Worm (Caenorhabditis elegans): Measurements from ENCODE around the gene cky-1.

DNA sequence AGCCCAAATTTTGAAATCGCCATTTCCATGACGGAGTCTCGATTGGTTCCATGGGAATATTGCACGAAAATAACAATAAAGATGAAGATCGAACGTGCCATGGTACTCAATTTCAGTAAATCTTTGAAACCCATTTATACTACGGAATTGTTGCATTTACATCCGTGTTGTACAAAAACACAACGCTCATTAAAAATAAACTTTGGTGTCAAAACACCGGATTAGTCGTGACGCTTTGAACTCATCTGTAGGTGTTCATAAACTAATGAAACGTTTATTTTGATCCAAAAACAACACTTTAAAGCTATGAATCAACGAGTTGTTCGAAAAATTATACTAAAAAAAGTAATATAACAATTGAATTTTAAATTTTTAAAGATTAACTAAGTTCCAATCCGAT lies 22.4 kb upstream of the cky-1 start, which contains the start of gene R11D1.4:
- TF ChIP-seq ama-1 (optimal IDR thresholded peaks at IDR 0.05) (no peak), flt-1 (GFP tag; IDR thresholded peaks at IDR 0.05) (no peak), sea-1 (GFP tag; conservative IDR thresholded peaks at IDR 0.05) (no peak), hmg-4 (GFP tag; optimal IDR thresholded peaks at IDR 0.05) (no peak), tbx-11 (GFP tag; IDR thresholded peaks at IDR 0.05) (no peak), ceh-13 (GFP tag; optimal IDR thresholded peaks at IDR 0.05) (no peak), pes-1 (GFP tag; IDR thresholded peaks at IDR 0.05) (no peak), scrt-1 (GFP tag; IDR thresholded peaks at IDR 0.05) (no peak), hnd-1 (tag; optimal IDR thresholded peaks at IDR 0.05) (no peak), B0310.2 (tag; optimal IDR thresholded peaks at IDR 0.05) (no peak), aly-1 (tag; optimal IDR thresholded peaks at IDR 0.05) (no peak), hmbx-1 (tag; optimal IDR thresholded peaks at IDR 0.05) (no peak)

All from whole organism, early embryonic.